Worm (Caenorhabditis elegans): ENCODE measurements around the gene hex-3.

The hex-3 gene

DNA sequence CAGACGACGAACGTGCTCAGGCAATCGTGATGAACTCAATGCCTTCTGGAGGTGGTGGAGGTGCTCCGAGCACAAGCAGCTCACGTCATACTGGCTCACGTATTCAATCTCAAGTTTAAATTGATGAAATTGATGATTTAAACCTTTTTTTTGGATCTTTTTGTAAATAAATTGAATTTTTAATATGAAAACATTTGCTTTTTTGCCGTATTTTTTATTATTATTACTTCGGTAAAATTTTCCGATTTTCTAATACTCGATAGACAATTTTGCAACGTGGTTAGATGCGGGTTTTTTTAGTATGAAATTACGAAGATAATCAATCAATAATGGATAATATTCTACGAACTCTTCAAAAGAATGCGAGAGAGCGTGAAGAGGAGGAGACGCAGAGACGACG, 9.0 kb downstream of the hex-3 start, which contains the start of gene oxi-1:
Gene oxi-1, plus strand, starts transcription at position 301 of the 400 bp plus-strand sequence.
- TF ChIP-seq hif-1 (tag; optimal IDR thresholded peaks at IDR 0.05) (no peak), ces-1 (GFP tag; optimal IDR thresholded peaks at IDR 0.05) (no peak), nhr-6 (tag; optimal IDR thresholded peaks at IDR 0.05) (no peak), unc-62 (GFP tag; optimal IDR thresholded peaks at IDR 0.05 in 1 of 2) (no peak), unc-62 (tag; optimal IDR thresholded peaks at IDR 0.05) (no peak), nhr-28 (tag; optimal IDR thresholded peaks at IDR 0.05) (no peak), T20F7.1 (GFP tag; optimal IDR thresholded peaks at IDR 0.05) (no peak), nhr-102 (tag; optimal IDR thresholded peaks at IDR 0.05) (no peak), sdz-12 (GFP tag; optimal IDR thresholded peaks at IDR 0.05) (no peak), nhr-41 (GFP tag; IDR thresholded peaks at IDR 0.05) (no peak), jun-1 (tag; optimal IDR thresholded peaks at IDR 0.05) (no peak), D1046.2 (GFP tag; IDR thresholded peaks at IDR 0.05) (no peak), lin-13 (GFP tag; optimal IDR thresholded peaks at IDR 0.05) (no peak), nhr-77 (tag; optimal IDR thresholded peaks at IDR 0.05) (no peak), nhr-10 (tag; optimal IDR thresholded peaks at IDR 0.05) (no peak), rbr-2 (tag; optimal IDR thresholded peaks at IDR 0.05) (no peak)

DNA sequence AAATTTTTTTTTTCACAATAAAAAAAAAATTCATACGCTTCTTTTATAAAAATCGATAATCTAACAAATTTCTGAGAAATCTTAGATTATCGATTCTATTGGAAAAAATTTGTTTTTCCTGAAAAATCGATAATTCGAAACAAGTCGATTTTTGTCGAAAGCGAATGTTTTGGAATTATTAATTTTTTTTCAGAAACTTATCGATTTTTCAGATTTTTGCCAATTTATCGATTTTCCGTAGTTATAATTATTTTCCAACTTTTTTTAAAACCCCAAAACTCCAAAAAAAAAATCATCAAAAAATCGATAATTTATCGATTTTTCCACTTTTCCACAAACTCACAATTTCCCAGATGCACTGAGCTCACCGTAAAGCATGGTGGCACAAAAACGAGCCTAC, 12.4 kb downstream of the hex-3 start:
- TF ChIP-seq fkh-10 (GFP tag; optimal IDR thresholded peaks at IDR 0.05) (no peak), unc-62 (GFP tag; optimal IDR thresholded peaks at IDR 0.05 in 1 of 2) (peak in 1 of 2 experiments; percentile 86), unc-62 (tag; optimal IDR thresholded peaks at IDR 0.05) (no peak), ceh-28 (tag; optimal IDR thresholded peaks at IDR 0.05) (peak; percentile 90), ceh-82 (tag; optimal IDR thresholded peaks at IDR 0.05) (no peak)

DNA sequence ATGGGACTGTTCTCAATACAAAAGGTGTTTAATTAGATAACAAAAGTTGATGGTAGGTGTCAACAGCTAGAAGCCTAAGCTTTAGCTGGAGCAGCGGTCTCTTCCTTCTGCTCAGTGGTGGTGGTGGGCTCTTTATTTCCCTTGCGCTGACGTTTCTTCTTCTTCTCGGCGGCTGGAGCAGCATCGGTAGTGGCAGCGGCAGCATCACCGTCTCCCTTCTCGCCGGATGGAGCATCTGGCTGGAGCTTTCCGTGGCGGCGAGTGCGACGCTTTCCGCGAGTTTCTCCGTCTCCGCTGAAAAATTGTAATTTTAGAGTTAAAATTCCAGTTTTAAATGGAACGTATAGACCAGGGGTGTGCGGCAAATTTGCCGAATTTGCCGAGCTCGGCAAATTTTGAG, 18.1 kb downstream of the hex-3 start:
- TF ChIP-seq egl-43 (GFP tag; IDR thresholded peaks at IDR 0.05) (0 out of 2 replicates have a peak, but pooled peaks have one; percentile 36), set-16 (GFP tag; IDR thresholded peaks at IDR 0.05) (peak; percentile 91), F10B5.3 (tag; optimal IDR thresholded peaks at IDR 0.05) (no peak), nhr-48 (tag; optimal IDR thresholded peaks at IDR 0.05) (no peak)

DNA sequence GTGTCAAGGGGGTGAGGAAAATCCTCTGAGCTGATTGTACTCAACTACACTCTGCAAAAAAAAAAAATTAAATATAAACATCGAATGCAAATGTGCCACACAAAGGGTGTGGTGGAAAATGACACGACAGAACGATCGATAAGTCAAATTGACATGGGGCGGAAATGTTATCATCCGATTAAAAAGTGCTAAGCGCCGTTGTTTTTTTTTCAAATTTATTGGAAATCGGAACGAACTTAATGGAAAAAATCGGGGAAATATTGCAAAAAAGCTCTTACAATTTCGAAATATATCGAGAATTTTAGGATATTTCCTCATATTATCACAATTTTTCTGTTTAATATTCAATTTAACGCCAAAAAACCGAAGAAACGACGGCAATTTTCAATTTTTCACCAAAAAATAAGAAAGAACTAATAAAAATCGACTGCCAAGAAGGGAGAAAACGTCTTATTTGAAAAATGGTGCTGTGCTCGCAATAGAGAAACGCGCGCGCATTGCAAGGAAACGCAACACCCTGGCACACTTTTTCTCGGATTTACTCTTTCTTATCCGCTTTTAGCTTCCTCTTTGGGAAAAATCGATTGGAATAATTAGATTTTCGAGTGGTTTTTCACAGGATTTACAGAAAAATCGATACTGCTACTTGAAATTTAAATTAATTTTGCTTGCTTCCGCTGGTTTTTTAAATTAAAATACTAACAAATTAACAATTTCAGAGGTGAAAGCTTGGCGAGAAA, 19.8 kb downstream of the hex-3 start, which contains the start of the genes cey-4 and vps-50:
Gene cey-4, minus strand, starts transcription at position 51 of the 740 bp plus-strand sequence.
Gene vps-50, plus strand, starts transcription at position 541 of the 740 bp plus-strand sequence.
- no peak for TF ChIP-seq mdt-29 (GFP tag; IDR thresholded peaks at IDR 0.05)
- peak; percentile 35 for TF ChIP-seq lin-38 (GFP tag; IDR thresholded peaks at IDR 0.05)
- peak; percentile 28; the same call in 1 of the 2 replicates for TF ChIP-seq dmd-6 (GFP tag; IDR thresholded peaks at IDR 0.05)
- TF ChIP-seq dve-1 (tag; optimal IDR thresholded peaks at IDR 0.05; ENCODE audit: insufficient read depth), result peak; percentile 17
- peak; percentile 5 for TF ChIP-seq nhr-11 (tag; optimal IDR thresholded peaks at IDR 0.05)
- no peak for TF ChIP-seq egl-43 (GFP tag; IDR thresholded peaks at IDR 0.05)
- peak; percentile 25 for TF ChIP-seq aha-1 (tag)
- TF ChIP-seq hlh-30 (tag; optimal IDR thresholded peaks at IDR 0.05; ENCODE audit: insufficient read depth), result peak; percentile 12
- TF ChIP-seq ceh-28 (tag; optimal IDR thresholded peaks at IDR 0.05), result peak; percentile 50
- TF ChIP-seq sdz-12 (GFP tag; optimal IDR thresholded peaks at IDR 0.05), result no peak
- TF ChIP-seq nhr-10 (tag; optimal IDR thresholded peaks at IDR 0.05), result no peak
- TF ChIP-seq dpl-1 (GFP tag; optimal IDR thresholded peaks at IDR 0.05), result peak; percentile 53
- no peak for TF ChIP-seq lin-13 (GFP tag; optimal IDR thresholded peaks at IDR 0.05)
- TF ChIP-seq mes-2 (tag; optimal IDR thresholded peaks at IDR 0.05; ENCODE audit: poor library complexity, severe bottlenecking), result peak; percentile 64
- TF ChIP-seq mep-1 (tag; optimal IDR thresholded peaks at IDR 0.05), result peak; percentile 31
- TF ChIP-seq mxl-3 (GFP tag; optimal IDR thresholded peaks at IDR 0.05), result no peak
- no peak for TF ChIP-seq cey-2 (tag; optimal IDR thresholded peaks at IDR 0.05; ENCODE audit: borderline replicate concordance, insufficient read depth)
- TF ChIP-seq madf-5 (GFP tag; IDR thresholded peaks at IDR 0.05), result no peak
- peak in 1 of 2 experiments; percentile 45 for TF ChIP-seq lsy-2 (tag; optimal IDR thresholded peaks at IDR 0.05)
- no peak for TF ChIP-seq aly-2 (tag; optimal IDR thresholded peaks at IDR 0.05)

All from whole organism, L4 larva.